Worm (Caenorhabditis elegans) whole organism, midembryonic: ENCODE measurements around the gene C26D10.6.

Experiments used
- cog-1 ChIP-seq: sonication (generic microtip); optimal IDR thresholded peaks from 2 replicates; lab custom pipeline; 2016; ENCODE audit warnings: missing genetic modification characterization, missing compliant biosample characterization
- flt-1 ChIP-seq: fragments of 200-800 bp; sonication (Bioruptor generic); IDR thresholded peaks from 2 replicates; pipeline ENCODE4 v1.3.6; 2022; ENCODE audit warnings: missing genetic modification characterization, missing compliant biosample characterization
- med-1 ChIP-seq: sonication (generic microtip); optimal IDR thresholded peaks from 2 replicates; lab custom pipeline; 2017; ENCODE audit warnings: missing genetic modification characterization, mild to moderate bottlenecking, missing compliant biosample characterization, antibody characterized with exemption, missing genetic modification reagents; ENCODE audit not compliant: insufficient read depth
- ref-1 ChIP-seq: fragments of 200-800 bp; sonication (Bioruptor generic); conservative IDR thresholded peaks from 2 replicates; pipeline ENCODE4 v1.3.6; 2022; ENCODE audit warnings: missing genetic modification reagents, missing genetic modification characterization, missing compliant biosample characterization
- tab-1 ChIP-seq: fragments of 200-800 bp; sonication (Bioruptor generic); IDR thresholded peaks from 2 replicates; pipeline ENCODE4 v1.3.6; 2022; ENCODE audit warnings: missing genetic modification characterization, missing compliant biosample characterization
- ztf-23 ChIP-seq: fragments of 200-800 bp; sonication (Bioruptor generic); IDR thresholded peaks from 2 replicates; pipeline ENCODE4 v1.3.6; 2022; ENCODE audit warnings: missing genetic modification reagents, missing genetic modification characterization, missing compliant biosample characterization
- ztf-29 ChIP-seq: fragments of 200-800 bp; sonication (Bioruptor generic); IDR thresholded peaks from 2 replicates; pipeline ENCODE4 v1.3.6; 2022; ENCODE audit warnings: missing genetic modification reagents, missing genetic modification characterization, missing compliant biosample characterization

DNA sequence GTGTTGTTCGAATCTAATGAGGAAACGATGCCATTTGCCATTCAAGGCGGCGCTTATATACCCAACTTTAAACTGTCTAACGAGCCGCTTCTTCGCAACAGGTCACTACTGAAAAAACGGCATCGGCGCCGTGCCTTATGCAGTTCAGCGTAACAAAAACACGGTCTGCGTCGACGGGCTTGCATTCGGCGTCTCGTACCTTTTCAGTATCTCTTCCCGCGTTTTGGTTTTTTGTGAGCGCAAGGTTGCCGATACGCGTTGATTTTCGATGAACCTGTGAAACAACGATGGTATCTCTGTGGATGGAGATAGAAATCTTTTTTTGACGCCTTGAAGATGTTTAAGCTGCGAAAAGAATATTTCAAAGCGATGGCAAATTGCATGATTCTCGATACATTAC lies 4.8 kb upstream of the C26D10.6 start, which contains the start of gene col-77:
- no peak for TF ChIP-seq ref-1 (GFP tag; lab: Robert Waterston, UW)
- no peak for TF ChIP-seq tab-1 (GFP tag; lab: Robert Waterston, UW)
- no peak for TF ChIP-seq med-1
- no peak for TF ChIP-seq ztf-29 (GFP tag; lab: Robert Waterston, UW)
- TF ChIP-seq ztf-23 (GFP tag; lab: Robert Waterston, UW): no peak
- no peak for TF ChIP-seq flt-1
- no peak for TF ChIP-seq cog-1 (tag; lab: Kevin White, UChicago)
